Worm (Caenorhabditis elegans): ENCODE measurements around the gene W01B6.5.

ce11 chrIV:10051088-10051487 is 24.9 kb upstream of the W01B6.5 start, which contains the start of gene T04B2.8:
- TF ChIP-seq ceh-13 (GFP tag; optimal IDR thresholded peaks at IDR 0.05) (no peak), F13C5.2 (tag; optimal IDR thresholded peaks at IDR 0.05) (no peak), hmbx-1 (tag; optimal IDR thresholded peaks at IDR 0.05) (no peak), B0310.2 (tag; optimal IDR thresholded peaks at IDR 0.05) (no peak), tra-4 (tag; optimal IDR thresholded peaks at IDR 0.05) (no peak), ama-1 (optimal IDR thresholded peaks at IDR 0.05) (no peak), ceh-36 (tag; optimal IDR thresholded peaks at IDR 0.05) (no peak)

Measured in whole organism, early embryonic.